Worm (Caenorhabditis elegans) whole organism, L3 larva: ENCODE results near the gene dhs-20.

ENCODE experiments used
- ZK546.5 ChIP-seq: sonication (generic microtip); optimal IDR thresholded peaks from 2 replicates; lab custom pipeline; 2017; ENCODE audit warnings: missing biosample characterization, missing genetic modification characterization
- ceh-28 ChIP-seq: fragments of 150-350 bp; optimal IDR thresholded peaks from 2 replicates; lab custom pipeline; 2014; ENCODE audit warnings: missing biosample characterization, missing genetic modification reagents, missing genetic modification characterization
- ceh-9 ChIP-seq: sonication (generic microtip); optimal IDR thresholded peaks from 2 replicates; lab custom pipeline; 2018; ENCODE audit warnings: missing biosample characterization, missing genetic modification characterization
- fos-1 ChIP-seq: fragments of 150-350 bp; optimal IDR thresholded peaks from 2 replicates; lab custom pipeline; 2014; ENCODE audit warnings: missing biosample characterization, missing genetic modification characterization
- nhr-237 ChIP-seq: fragments of 150-350 bp; optimal IDR thresholded peaks from 2 replicates; lab custom pipeline; 2014; ENCODE audit warnings: missing biosample characterization, missing genetic modification characterization
- pha-4 ChIP-seq: fragments of 150-350 bp; optimal IDR thresholded peaks from 2 replicates; lab custom pipeline; 2014; ENCODE audit warnings: missing biosample characterization, missing genetic modification reagents, missing genetic modification characterization
- pqm-1 ChIP-seq: fragments of 150-350 bp; optimal IDR thresholded peaks from 2 replicates; lab custom pipeline; 2017; ENCODE audit warnings: missing biosample characterization, missing genetic modification characterization, inconsistent platforms
- snpc-4 ChIP-seq: fragments of 150-350 bp; optimal IDR thresholded peaks from 2 replicates; lab custom pipeline; 2014; ENCODE audit warnings: missing biosample characterization, missing genetic modification characterization

ce11 chrV:11583212-11583611 lies 21.2 kb downstream of the dhs-20 start, which contains the start of gene srx-88:
- no peak for TF ChIP-seq ceh-9 (tag; lab: Kevin White, UChicago)
- TF ChIP-seq snpc-4 (tag; lab: Kevin White, UChicago), result no peak
- TF ChIP-seq ZK546.5, result no peak
- no peak for TF ChIP-seq ceh-28 (tag; lab: Kevin White, UChicago)
- TF ChIP-seq pqm-1 (tag; lab: Kevin White, UChicago), result no peak
- no peak for TF ChIP-seq fos-1
- no peak for TF ChIP-seq pha-4
- no peak for TF ChIP-seq nhr-237 (tag; lab: Kevin White, UChicago)
